Fruit fly (Drosophila melanogaster) whole organism, embryonic: ENCODE results near the gene CG43218.

Experiments used
- Blimp-1 ChIP-seq: fragments of 200-800 bp; sonication (Bioruptor generic); optimal IDR thresholded peaks from 3 replicates; lab custom pipeline; 2018; ENCODE audit warnings: missing biosample characterization, missing genetic modification characterization, mild to moderate bottlenecking, moderate library complexity, missing genetic modification reagents
- CG11085 ChIP-seq: fragments of 200-800 bp; sonication (Bioruptor generic); IDR thresholded peaks from 2 replicates; pipeline ENCODE4 v1.3.6; 2022; ENCODE audit warnings: missing biosample characterization, missing genetic modification characterization
- CG17186 ChIP-seq: fragments of 200-800 bp; sonication (Bioruptor generic); optimal IDR thresholded peaks from 3 replicates; lab custom pipeline; 2017; ENCODE audit warnings: missing biosample characterization, missing genetic modification reagents, missing genetic modification characterization
- CG17361 ChIP-seq: fragments of 200-800 bp; sonication (Bioruptor generic); IDR thresholded peaks from 3 replicates; pipeline ENCODE4 v1.3.6; 2022; ENCODE audit warnings: missing biosample characterization, missing genetic modification characterization
- CG2889 ChIP-seq: fragments of 200-800 bp; sonication (Bioruptor generic); IDR thresholded peaks from 3 replicates; pipeline ENCODE4 v1.3.6; 2022; ENCODE audit warnings: missing biosample characterization, missing genetic modification characterization
- CG3281 ChIP-seq: fragments of 200-800 bp; sonication (Bioruptor generic); optimal IDR thresholded peaks from 3 replicates; lab custom pipeline; 2017; ENCODE audit warnings: missing biosample characterization, mild to moderate bottlenecking, missing genetic modification characterization
- CG34376 ChIP-seq: fragments of 200-800 bp; sonication (Bioruptor generic); optimal IDR thresholded peaks from 2 replicates; lab custom pipeline; 2018; ENCODE audit warnings: missing biosample characterization, mild to moderate bottlenecking, missing genetic modification characterization
- CG3847 ChIP-seq: fragments of 200-800 bp; sonication (Bioruptor generic); IDR thresholded peaks from 2 replicates; pipeline ENCODE4 v1.3.6; 2022; ENCODE audit warnings: missing biosample characterization, missing genetic modification characterization
- Drgx ChIP-seq: fragments of 200-800 bp; sonication (Bioruptor generic); IDR thresholded peaks from 2 replicates; pipeline ENCODE4 v1.3.6; 2022; ENCODE audit warnings: missing biosample characterization, missing genetic modification characterization
- Eip74EF ChIP-seq, 2 experiments: fragments of 200-800 bp in 1 of 2; fragments of >200 bp in 1 of 2; sonication (Bioruptor generic) in 1 of 2; optimal IDR thresholded peaks; 2 replicates each; lab custom pipeline; 2017 to 2019; ENCODE audit warnings: missing biosample characterization in 2 of 2, missing genetic modification characterization in 2 of 2, mild to moderate bottlenecking in 1 of 2, moderate library complexity in 1 of 2
- Hr39 ChIP-seq: fragments of >200 bp; optimal IDR thresholded peaks from 2 replicates; lab custom pipeline; 2017
- Nf-YB ChIP-seq: fragments of 200-800 bp; sonication (Bioruptor generic); optimal IDR thresholded peaks from 3 replicates; lab custom pipeline; 2019; ENCODE audit warnings: missing biosample characterization, mild to moderate bottlenecking, missing genetic modification characterization, moderate library complexity
- Pdp1 ChIP-seq, 2 experiments: fragments of 200-800 bp; sonication (Bioruptor generic); optimal IDR thresholded peaks; 3 replicates each; lab custom pipeline; 2016; ENCODE audit warnings: missing biosample characterization in 2 of 2, missing genetic modification characterization in 2 of 2, mild to moderate bottlenecking in 1 of 2, moderate library complexity in 1 of 2
- Tbp ChIP-seq: fragments of >200 bp; optimal IDR thresholded peaks from 2 replicates; lab custom pipeline; 2018; ENCODE audit warnings: missing biosample characterization, missing genetic modification characterization
- Trl ChIP-seq, 3 experiments: fragments of >200 bp in 2 of 3; fragments of 200-800 bp in 1 of 3; sonication (Bioruptor generic) in 1 of 3; optimal IDR thresholded peaks; 2 replicates in 1 of 3; 3 replicates in 2 of 3; lab custom pipeline; 2016 to 2017; ENCODE audit warnings: missing biosample characterization in 1 of 3, missing genetic modification characterization in 1 of 3
- Xbp1 ChIP-seq: fragments of 200-800 bp; sonication (Bioruptor generic); optimal IDR thresholded peaks from 3 replicates; lab custom pipeline; 2016; ENCODE audit warnings: missing biosample characterization, mild to moderate bottlenecking, missing genetic modification characterization
- bsh ChIP-seq, 2 experiments: fragments of 200-800 bp; sonication (Bioruptor generic); optimal IDR thresholded peaks; 2 replicates each; lab custom pipeline; 2017 to 2018; ENCODE audit warnings: mild to moderate bottlenecking in 2 of 2, missing biosample characterization in 2 of 2, missing genetic modification characterization in 2 of 2, moderate library complexity in 1 of 2
- cg ChIP-seq: fragments of 200-800 bp; sonication (Bioruptor generic); optimal IDR thresholded peaks from 3 replicates; lab custom pipeline; 2019; ENCODE audit warnings: missing biosample characterization, mild to moderate bottlenecking, missing genetic modification characterization, moderate library complexity
- ci ChIP-seq: fragments of 200-800 bp; sonication (Bioruptor generic); IDR thresholded peaks from 3 replicates; pipeline ENCODE4 v1.3.6; 2022; ENCODE audit warnings: missing biosample characterization, missing genetic modification characterization
- crol ChIP-seq: fragments of 200-800 bp; sonication (Bioruptor generic); IDR thresholded peaks from 2 replicates; pipeline ENCODE4 v1.3.6; 2022; ENCODE audit warnings: missing biosample characterization, missing genetic modification characterization
- ems ChIP-seq: fragments of 200-800 bp; sonication (Bioruptor generic); optimal IDR thresholded peaks from 3 replicates; lab custom pipeline; 2016; ENCODE audit warnings: missing biosample characterization, missing genetic modification characterization
- ftz-f1 ChIP-seq: fragments of 200-800 bp; sonication (Bioruptor generic); optimal IDR thresholded peaks from 2 replicates; lab custom pipeline; 2016; ENCODE audit warnings: missing biosample characterization, missing genetic modification characterization
- gcm ChIP-seq: fragments of 200-800 bp; sonication (Bioruptor generic); optimal IDR thresholded peaks from 2 replicates; lab custom pipeline; 2019; ENCODE audit warnings: missing biosample characterization, mild to moderate bottlenecking, missing genetic modification characterization, moderate library complexity
- gsb ChIP-seq: fragments of 200-800 bp; sonication (Bioruptor generic); IDR thresholded peaks from 2 replicates; pipeline ENCODE4 v1.3.6; 2022; ENCODE audit warnings: missing biosample characterization, missing genetic modification characterization
- knrl ChIP-seq: fragments of 200-800 bp; sonication (Bioruptor generic); IDR thresholded peaks from 3 replicates; pipeline ENCODE4 v1.3.6; 2022; ENCODE audit warnings: missing biosample characterization, missing genetic modification characterization; ENCODE audit not compliant: partially characterized antibody
- sqz ChIP-seq: fragments of 200-800 bp; sonication (Bioruptor generic); optimal IDR thresholded peaks from 3 replicates; lab custom pipeline; 2018; ENCODE audit warnings: missing biosample characterization, mild to moderate bottlenecking, missing genetic modification characterization
- tgo ChIP-seq: fragments of 200-800 bp; sonication (Bioruptor generic); IDR thresholded peaks from 3 replicates; pipeline ENCODE4 v1.3.6; 2022; ENCODE audit warnings: missing biosample characterization, missing genetic modification characterization
- twi ChIP-seq: fragments of 200-800 bp; optimal IDR thresholded peaks from 2 replicates; lab custom pipeline; 2019; ENCODE audit warnings: missing biosample characterization, mild to moderate bottlenecking, missing genetic modification characterization, moderate library complexity
- wdn ChIP-seq: fragments of 200-800 bp; sonication (Bioruptor generic); IDR thresholded peaks from 2 replicates; pipeline ENCODE4 v1.3.6; 2022; ENCODE audit warnings: missing biosample characterization, missing genetic modification characterization
- z ChIP-seq: fragments of 200-800 bp; sonication (Bioruptor generic); IDR thresholded peaks from 3 replicates; pipeline ENCODE4 v1.3.6; 2022; ENCODE audit warnings: missing biosample characterization, missing genetic modification characterization

Gene CG43218

dm6 chr3L:21224701-21225223 lies 33.1 kb upstream of the CG43218 start (continued):
- TF ChIP-seq gcm (GFP tag; lab: Kevin White, UChicago) = no peak
- no peak for TF ChIP-seq CG11085
- TF ChIP-seq Eip74EF (GFP tag; optimal IDR thresholded peaks at IDR 0.05; lab: Kevin White, UChicago) = peak in 1 of 2 experiments; percentile 87
- no peak for TF ChIP-seq knrl (GFP tag; lab: Robert Waterston, UW)
- TF ChIP-seq cg (GFP tag; lab: Kevin White, UChicago) = peak; percentile 76
- TF ChIP-seq ftz-f1 (GFP tag; lab: Kevin White, UChicago) = no peak
- peak; percentile 15 for TF ChIP-seq Blimp-1 (GFP tag; lab: Kevin White, UChicago)
- no peak for TF ChIP-seq CG2889 (GFP tag; lab: Robert Waterston, UW)
- TF ChIP-seq ci (GFP tag; lab: Robert Waterston, UW) = 0 out of 3 replicates have a peak, but pooled peaks have one; percentile 49
- no peak for TF ChIP-seq CG17186 (GFP tag; lab: Kevin White, UChicago)
- peak; percentile 5 for TF ChIP-seq Nf-YB (GFP tag; lab: Kevin White, UChicago)
- TF ChIP-seq Xbp1 (GFP tag; lab: Kevin White, UChicago) = peak; percentile 52
- TF ChIP-seq, all 482 proteins: peak for 18

dm6 chr3L:21225642-21226041 lies 32.2 kb upstream of the CG43218 start:
- TF ChIP-seq Trl (optimal IDR thresholded peaks at IDR 0.05; lab: Kevin White, UChicago) = peak in 1 of 2 experiments; percentile 44
- TF ChIP-seq Trl (GFP tag; optimal IDR thresholded peaks at IDR 0.05; lab: Kevin White, UChicago) = no peak
- no peak for TF ChIP-seq CG17361 (GFP tag; lab: Robert Waterston, UW)
- no peak for TF ChIP-seq tgo (GFP tag; lab: Robert Waterston, UW)
- no peak for TF ChIP-seq Hr39 (lab: Kevin White, UChicago)
- TF ChIP-seq sqz (GFP tag; lab: Kevin White, UChicago) = no peak
- TF ChIP-seq z = 0 out of 3 replicates have a peak, but pooled peaks have one; percentile 33
- TF ChIP-seq crol = peak; percentile 28; the same call in 1 of the 2 replicates
- TF ChIP-seq twi (tag; lab: Kevin White, UChicago) = no peak
- no peak for TF ChIP-seq Tbp (GFP tag; lab: Kevin White, UChicago)
- no peak for TF ChIP-seq CG34376
- peak; percentile 38 for TF ChIP-seq cg (GFP tag; lab: Kevin White, UChicago)
- TF ChIP-seq CG3281 (GFP tag; lab: Kevin White, UChicago) = no peak
- TF ChIP-seq, all 482 proteins: peak for 4

DNA sequence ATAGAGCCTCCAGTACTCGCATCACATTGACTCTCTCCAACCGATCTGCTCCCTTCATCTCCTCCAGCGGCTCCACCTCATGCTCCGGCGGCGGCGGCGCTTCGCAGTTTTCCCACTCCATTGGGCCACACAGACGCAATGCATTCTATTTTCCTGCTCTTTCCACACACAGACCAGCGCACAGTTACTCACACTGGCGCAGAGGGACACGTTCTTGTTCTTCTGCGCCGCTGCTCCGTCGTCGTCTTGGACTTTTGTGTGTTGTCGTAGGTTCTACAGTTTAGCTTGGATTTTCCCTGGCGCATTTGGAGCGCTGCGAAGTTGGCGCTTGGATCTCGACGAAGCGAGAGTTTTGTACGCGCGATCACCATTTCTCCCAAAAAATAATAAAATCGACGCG lies 31.5 kb upstream of the CG43218 start, which contains the start of gene Eip78C:
TSS of gene Eip78C (plus strand) at position 301 of the 400 bp plus-strand sequence.
- TF ChIP-seq cg (GFP tag; lab: Kevin White, UChicago) = peak; percentile 30
- TF ChIP-seq Trl (optimal IDR thresholded peaks at IDR 0.05; lab: Kevin White, UChicago) = peak in 1 of 2 experiments; percentile 11
- no peak for TF ChIP-seq Trl (GFP tag; optimal IDR thresholded peaks at IDR 0.05; lab: Kevin White, UChicago)
- 0 out of 2 replicates have a peak, but pooled peaks have one; percentile 12 for TF ChIP-seq gsb (GFP tag; lab: Robert Waterston, UW)
- TF ChIP-seq ems (GFP tag; lab: Kevin White, UChicago) = no peak

dm6 chr3L:21229764-21230163 lies 28.1 kb upstream of the CG43218 start:
- no peak for TF ChIP-seq wdn (GFP tag; lab: Robert Waterston, UW)
- TF ChIP-seq Drgx (GFP tag; lab: Robert Waterston, UW) = peak; percentile 76
- peak in 1 of 2 experiments; percentile 10 for TF ChIP-seq bsh (GFP tag; optimal IDR thresholded peaks at IDR 0.05; lab: Kevin White, UChicago)

dm6 chr3L:21230762-21231161 lies 27.1 kb upstream of the CG43218 start:
- TF ChIP-seq CG3847 (GFP tag; lab: Robert Waterston, UW) = 0 out of 2 replicates have a peak, but pooled peaks have one; percentile 13
- no peak for TF ChIP-seq Pdp1 (GFP tag; optimal IDR thresholded peaks at IDR 0.05; lab: Kevin White, UChicago)
